Worm (Caenorhabditis elegans) whole organism, midembryonic: ENCODE results near the gene Y7A5A.2.
A peak's percentile ranks its signal among the peaks of the same experiment; 100 is the strongest.

ENCODE experiments used
- T22C8.4 ChIP-seq: fragments of 200-800 bp; sonication (Bioruptor generic); IDR thresholded peaks from 2 replicates; pipeline ENCODE4 v1.3.6; 2022; ENCODE audit warnings: missing genetic modification characterization, missing compliant biosample characterization
- cog-1 ChIP-seq: sonication (generic microtip); optimal IDR thresholded peaks from 2 replicates; lab custom pipeline; 2016; ENCODE audit warnings: missing genetic modification characterization, missing compliant biosample characterization
- flt-1 ChIP-seq: fragments of 200-800 bp; sonication (Bioruptor generic); IDR thresholded peaks from 2 replicates; pipeline ENCODE4 v1.3.6; 2022; ENCODE audit warnings: missing genetic modification characterization, missing compliant biosample characterization
- klf-2 ChIP-seq: fragments of 200-800 bp; sonication (Bioruptor generic); conservative IDR thresholded peaks from 2 replicates; pipeline ENCODE4 v1.3.6; 2022; ENCODE audit warnings: missing genetic modification reagents, missing genetic modification characterization, missing compliant biosample characterization
- med-1 ChIP-seq: sonication (generic microtip); optimal IDR thresholded peaks from 2 replicates; lab custom pipeline; 2017; ENCODE audit warnings: missing genetic modification characterization, mild to moderate bottlenecking, missing compliant biosample characterization, antibody characterized with exemption, missing genetic modification reagents; ENCODE audit not compliant: insufficient read depth
- ref-1 ChIP-seq: fragments of 200-800 bp; sonication (Bioruptor generic); conservative IDR thresholded peaks from 2 replicates; pipeline ENCODE4 v1.3.6; 2022; ENCODE audit warnings: missing genetic modification reagents, missing genetic modification characterization, missing compliant biosample characterization
- tab-1 ChIP-seq: fragments of 200-800 bp; sonication (Bioruptor generic); IDR thresholded peaks from 2 replicates; pipeline ENCODE4 v1.3.6; 2022; ENCODE audit warnings: missing genetic modification characterization, missing compliant biosample characterization
- ztf-23 ChIP-seq: fragments of 200-800 bp; sonication (Bioruptor generic); IDR thresholded peaks from 2 replicates; pipeline ENCODE4 v1.3.6; 2022; ENCODE audit warnings: missing genetic modification reagents, missing genetic modification characterization, missing compliant biosample characterization
- ztf-29 ChIP-seq: fragments of 200-800 bp; sonication (Bioruptor generic); IDR thresholded peaks from 2 replicates; pipeline ENCODE4 v1.3.6; 2022; ENCODE audit warnings: missing genetic modification reagents, missing genetic modification characterization, missing compliant biosample characterization

The Y7A5A.2 gene

ce11 chrX:15738432-15739003 lies 34.0 kb downstream of the Y7A5A.2 start:
- TF ChIP-seq T22C8.4 (GFP tag; lab: Robert Waterston, UW) (peak; percentile 29; the same call in 1 of the 2 replicates), flt-1 (GFP tag; lab: Robert Waterston, UW) (peak; percentile 23; the same call in 1 of the 2 replicates)

- TF ChIP-seq T22C8.4 (GFP tag; lab: Robert Waterston, UW) (peak; percentile 90), tab-1 (GFP tag; lab: Robert Waterston, UW) (no peak), med-1 (GFP tag; lab: Kevin White, UChicago) (no peak), ztf-23 (GFP tag; lab: Robert Waterston, UW) (0 out of 2 replicates have a peak, but pooled peaks have one; percentile 36), ztf-29 (GFP tag; lab: Robert Waterston, UW) (no peak), klf-2 (GFP tag; lab: Robert Waterston, UW) (no peak)
Measured at ce11 chrX:15736419-15736818, 36.1 kb downstream of the Y7A5A.2 start.

DNA sequence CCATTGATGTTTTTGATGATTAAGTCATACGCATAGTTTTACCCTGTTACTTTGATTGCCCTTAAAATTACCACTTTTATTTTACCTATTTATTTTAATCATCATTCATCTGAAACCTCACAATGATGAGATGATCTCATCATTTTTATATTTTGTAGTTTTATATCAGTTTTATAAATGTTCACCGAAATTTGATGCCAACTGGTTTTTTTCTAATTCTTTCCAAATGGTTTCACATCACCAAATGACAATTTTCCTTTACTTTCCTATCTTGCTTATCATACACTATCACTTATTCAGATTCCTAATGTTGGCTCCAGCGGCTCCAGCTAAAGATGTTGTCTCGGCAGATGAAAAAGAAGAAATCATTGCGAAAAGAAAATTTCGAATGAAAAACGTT lies 40.9 kb downstream of the Y7A5A.2 start, which contains the start of gene lin-15A:
Gene lin-15A (plus strand): TSS at position 301 of the 400 bp plus-strand sequence.
- TF ChIP-seq tab-1 (GFP tag; lab: Robert Waterston, UW), result no peak
- TF ChIP-seq med-1 (GFP tag; lab: Kevin White, UChicago), result no peak
- no peak for TF ChIP-seq klf-2 (GFP tag; lab: Robert Waterston, UW)
- TF ChIP-seq cog-1 (tag; lab: Kevin White, UChicago), result no peak
- TF ChIP-seq flt-1 (GFP tag; lab: Robert Waterston, UW), result no peak

DNA sequence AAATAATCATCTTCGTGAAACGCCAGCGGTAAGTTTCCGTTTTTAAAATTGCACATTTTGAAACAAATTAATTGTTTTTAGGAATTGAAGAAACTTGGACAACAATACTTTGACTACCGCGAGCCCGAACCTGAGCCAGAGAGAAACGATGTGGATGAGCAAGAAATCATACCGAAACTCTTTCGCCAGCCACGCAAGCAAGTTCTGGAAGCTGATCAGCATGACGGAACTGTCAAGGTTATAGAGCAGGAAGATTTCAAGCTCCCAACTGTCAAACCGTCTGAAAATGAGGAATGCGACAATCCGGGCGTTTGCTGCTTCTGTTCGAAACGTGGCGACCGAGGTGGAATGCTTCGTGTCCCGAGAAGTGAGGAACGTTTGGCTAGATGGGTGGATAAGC lies 42.2 kb downstream of the Y7A5A.2 start:
- TF ChIP-seq ref-1, result no peak
- TF ChIP-seq tab-1 (GFP tag; lab: Robert Waterston, UW), result no peak
- TF ChIP-seq med-1 (GFP tag; lab: Kevin White, UChicago), result no peak
- no peak for TF ChIP-seq cog-1 (tag; lab: Kevin White, UChicago)
- TF ChIP-seq ztf-23 (GFP tag; lab: Robert Waterston, UW), result no peak
- TF ChIP-seq T22C8.4 (GFP tag; lab: Robert Waterston, UW), result no peak
- TF ChIP-seq klf-2 (GFP tag; lab: Robert Waterston, UW), result no peak
- TF ChIP-seq ztf-29 (GFP tag; lab: Robert Waterston, UW), result no peak
- TF ChIP-seq flt-1 (GFP tag; lab: Robert Waterston, UW), result no peak

DNA sequence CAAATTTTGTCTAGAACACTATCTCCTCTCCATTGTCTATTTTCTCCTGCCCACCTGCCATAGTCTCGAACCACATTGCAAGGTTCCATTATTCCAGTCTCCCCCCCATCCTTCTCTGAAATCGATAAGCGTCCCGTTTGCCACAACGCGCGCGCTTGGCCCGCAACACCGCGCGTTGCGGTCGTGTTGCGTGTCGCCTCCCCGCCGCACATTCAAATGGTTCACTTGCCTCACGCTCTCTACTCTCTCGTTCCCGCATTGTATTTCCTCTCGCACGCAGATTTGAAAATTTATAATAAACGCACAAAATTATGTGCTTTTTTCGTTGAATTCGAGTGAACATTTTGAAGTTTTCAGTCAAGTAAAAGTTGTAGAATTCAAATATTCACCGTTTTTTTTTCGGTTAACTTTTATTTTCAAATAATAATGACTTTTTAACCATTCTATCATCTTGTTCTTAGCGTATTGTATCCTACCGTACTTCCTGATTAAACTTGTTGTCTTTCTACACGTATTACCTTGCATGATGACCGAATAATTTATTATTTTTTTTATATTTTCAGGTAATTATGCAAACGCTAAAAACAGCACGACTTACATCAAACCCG lies 46.9 kb downstream of the Y7A5A.2 start, which contains the start of gene lin-15B:
Gene lin-15B (plus strand): TSS at position 558 of the 608 bp plus-strand sequence.
- TF ChIP-seq T22C8.4 (GFP tag; lab: Robert Waterston, UW), result 0 out of 2 replicates have a peak, but pooled peaks have one; percentile 25
- no peak for TF ChIP-seq med-1 (GFP tag; lab: Kevin White, UChicago)
- TF ChIP-seq ref-1, result no peak

DNA sequence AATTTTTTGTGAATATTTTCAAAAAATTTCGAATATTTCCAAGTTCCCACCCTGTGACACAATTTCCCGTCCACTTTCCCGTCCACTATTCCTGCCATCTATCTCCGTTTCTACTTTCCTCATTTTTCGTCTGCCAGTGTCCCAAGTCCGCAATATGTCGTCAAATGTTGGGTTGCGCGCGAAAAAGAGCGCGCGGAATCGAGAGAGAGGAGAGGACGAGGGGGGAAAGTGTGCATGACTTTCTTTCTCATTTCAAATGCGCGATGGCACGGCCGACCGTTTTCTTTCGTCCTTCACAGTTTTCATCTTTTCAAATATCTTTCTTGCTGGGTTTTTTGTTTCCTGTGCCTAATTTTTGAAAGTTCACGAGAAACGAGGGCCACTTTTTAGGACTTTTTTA lies 47.5 kb downstream of the Y7A5A.2 start:
- TF ChIP-seq cog-1 (tag; lab: Kevin White, UChicago), result no peak
- TF ChIP-seq klf-2 (GFP tag; lab: Robert Waterston, UW), result no peak
- TF ChIP-seq flt-1 (GFP tag; lab: Robert Waterston, UW), result no peak
- no peak for TF ChIP-seq ref-1
